Fruit fly (Drosophila melanogaster): Measurements from ENCODE around the gene CG10469.

CG10469 gene

dm6 chr3L:6129591-6129990 is 36.5 kb upstream of the CG10469 start (continued):
- TF ChIP-seq NFAT (GFP tag; IDR thresholded peaks at IDR 0.05): no peak
- TF ChIP-seq CG14050 (GFP tag; IDR thresholded peaks at IDR 0.05): no peak
- TF ChIP-seq lola (GFP tag; optimal IDR thresholded peaks at IDR 0.05): peak in 1 of 3 experiments; percentile 38
- no peak for TF ChIP-seq Abd-B (GFP tag; optimal IDR thresholded peaks at IDR 0.05)
- no peak for TF ChIP-seq ro (GFP tag; IDR thresholded peaks at IDR 0.05)
- TF ChIP-seq D19A (tag; optimal IDR thresholded peaks at IDR 0.05): no peak
- no peak for TF ChIP-seq CG32532 (GFP tag; IDR thresholded peaks at IDR 0.05)
- TF ChIP-seq ind (GFP tag; optimal IDR thresholded peaks at IDR 0.05): no peak
- no peak for TF ChIP-seq hb (GFP tag; IDR thresholded peaks at IDR 0.05; ENCODE audit: partially characterized antibody)
- TF ChIP-seq zf30C (GFP tag; optimal IDR thresholded peaks at IDR 0.05): no peak
- TF ChIP-seq Neu2 (GFP tag; optimal IDR thresholded peaks at IDR 0.05; ENCODE audit: borderline replicate concordance): no peak
- TF ChIP-seq CG2129 (GFP tag; IDR thresholded peaks at IDR 0.05; ENCODE audit: partially characterized antibody): no peak
- peak; percentile 48 for TF ChIP-seq Vsx1 (GFP tag; optimal IDR thresholded peaks at IDR 0.05)
- no peak for TF ChIP-seq CG8359 (GFP tag; optimal IDR thresholded peaks at IDR 0.05; ENCODE audit: borderline replicate concordance)
- TF ChIP-seq bowl (GFP tag; IDR thresholded peaks at IDR 0.05): no peak
- peak; percentile 63 for TF ChIP-seq zen (tag; optimal IDR thresholded peaks at IDR 0.05)
- peak; percentile 12; the same call in 1 of the 2 replicates for TF ChIP-seq amos (GFP tag; IDR thresholded peaks at IDR 0.05; ENCODE audit: partially characterized antibody)
- no peak for TF ChIP-seq CG13424 (tag; optimal IDR thresholded peaks at IDR 0.05)
- no peak for TF ChIP-seq ara (GFP tag; IDR thresholded peaks at IDR 0.05)
- TF ChIP-seq CG10959 (GFP tag; IDR thresholded peaks at IDR 0.05): no peak
- TF ChIP-seq CG9817 (tag; optimal IDR thresholded peaks at IDR 0.05): no peak
- no peak for TF ChIP-seq CG4404 (GFP tag; IDR thresholded peaks at IDR 0.05)
- TF ChIP-seq CG8944 (GFP tag; optimal IDR thresholded peaks at IDR 0.05): no peak
- no peak for TF ChIP-seq CG17612 (GFP tag; IDR thresholded peaks at IDR 0.05)
- no peak for TF ChIP-seq CG15073 (GFP tag; optimal IDR thresholded peaks at IDR 0.05)
- no peak for TF ChIP-seq fd64A (GFP tag; optimal IDR thresholded peaks at IDR 0.05)
- no peak for TF ChIP-seq maf-S (GFP tag; optimal IDR thresholded peaks at IDR 0.05)
- TF ChIP-seq CG12942 (GFP tag; optimal IDR thresholded peaks at IDR 0.05): no peak
- no peak for TF ChIP-seq fd102C (GFP tag; optimal IDR thresholded peaks at IDR 0.05)
- no peak for TF ChIP-seq abd-A (tag; optimal IDR thresholded peaks at IDR 0.05)
- TF ChIP-seq CG14014 (GFP tag; IDR thresholded peaks at IDR 0.05): no peak

dm6 chr3L:6125409-6125689 is 32.2 kb upstream of the CG10469 start:
- TF ChIP-seq Awh (GFP tag; IDR thresholded peaks at IDR 0.05) (no peak), CG7928 (GFP tag; optimal IDR thresholded peaks at IDR 0.05) (no peak), NfI (GFP tag; optimal IDR thresholded peaks at IDR 0.05) (no peak), tio (GFP tag; optimal IDR thresholded peaks at IDR 0.05) (no peak), tin (GFP tag; optimal IDR thresholded peaks at IDR 0.05) (no peak), CG5180 (GFP tag; optimal IDR thresholded peaks at IDR 0.05) (peak; percentile 75), D (optimal IDR thresholded peaks at IDR 0.05) (peak; percentile 60), D (GFP tag; optimal IDR thresholded peaks at IDR 0.05) (no peak), Chrac-16 (GFP tag; optimal IDR thresholded peaks at IDR 0.05) (no peak), unpg (GFP tag; optimal IDR thresholded peaks at IDR 0.05) (no peak), Jarid2 (GFP tag; optimal IDR thresholded peaks at IDR 0.05) (no peak), CG34224 (GFP tag; IDR thresholded peaks at IDR 0.05; ENCODE audit: partially characterized antibody) (no peak), CG33213 (GFP tag; optimal IDR thresholded peaks at IDR 0.05) (no peak), CG14441 (GFP tag; IDR thresholded peaks at IDR 0.05) (no peak)
